Worm (Caenorhabditis elegans): ENCODE data around the gene gmps-1.

ce11 chrII:10840067-10840466 lies 28.5 kb downstream of the gmps-1 start:
- peak; percentile 64 for TF ChIP-seq zfh-2 (GFP tag; conservative IDR thresholded peaks at IDR 0.05)
- TF ChIP-seq C17E4.6 (GFP tag; IDR thresholded peaks at IDR 0.05) = peak; percentile 76
- TF ChIP-seq hmg-20 (GFP tag; IDR thresholded peaks at IDR 0.05) = peak; percentile 70; the same call in 1 of the 2 replicates
- peak; percentile 84 for TF ChIP-seq chd-7 (tag; optimal IDR thresholded peaks at IDR 0.05)
- no peak for TF ChIP-seq pha-4 (tag; optimal IDR thresholded peaks at IDR 0.05)
- TF ChIP-seq F37B4.10 (GFP tag; IDR thresholded peaks at IDR 0.05) = no peak
- no peak for TF ChIP-seq unc-62 (GFP tag; optimal IDR thresholded peaks at IDR 0.05)
- TF ChIP-seq F52B5.7 (tag; optimal IDR thresholded peaks at IDR 0.05) = peak; percentile 80
- peak; percentile 59 for TF ChIP-seq tlf-1 (GFP tag; optimal IDR thresholded peaks at IDR 0.05)
- TF ChIP-seq aptf-3 (GFP tag; IDR thresholded peaks at IDR 0.05) = peak; percentile 61; the same call in 1 of the 2 replicates
- no peak for TF ChIP-seq nfya-1 (tag; optimal IDR thresholded peaks at IDR 0.05; ENCODE audit: borderline replicate concordance, insufficient read depth)
